Fruit fly (Drosophila melanogaster) whole organism, pupa: ENCODE measurements around the gene CG2975.

Source experiments
- CG10348 ChIP-seq: fragments of 200-800 bp; sonication (Bioruptor generic); IDR thresholded peaks from 2 replicates; pipeline ENCODE4 v1.3.6; 2022; ENCODE audit warnings: missing biosample characterization, missing genetic modification characterization
- CG13204 ChIP-seq: fragments of 200-800 bp; sonication (Bioruptor generic); optimal IDR thresholded peaks from 2 replicates; lab custom pipeline; 2018; ENCODE audit warnings: missing biosample characterization, mild to moderate bottlenecking, missing genetic modification characterization, moderate library complexity
- CG15710 ChIP-seq: fragments of 200-800 bp; sonication (Bioruptor generic); optimal IDR thresholded peaks from 2 replicates; lab custom pipeline; 2018; ENCODE audit warnings: missing biosample characterization, mild to moderate bottlenecking, missing genetic modification characterization, moderate library complexity
- CG17806 ChIP-seq: fragments of 200-800 bp; sonication (Bioruptor generic); optimal IDR thresholded peaks from 2 replicates; lab custom pipeline; 2018; ENCODE audit warnings: missing biosample characterization, mild to moderate bottlenecking, missing genetic modification characterization, moderate library complexity
- CG34367 ChIP-seq: fragments of 200-800 bp; sonication (Bioruptor generic); optimal IDR thresholded peaks from 2 replicates; lab custom pipeline; 2018; ENCODE audit warnings: missing biosample characterization, mild to moderate bottlenecking, missing genetic modification characterization
- CG4496 ChIP-seq: fragments of 200-800 bp; sonication (Bioruptor generic); IDR thresholded peaks from 3 replicates; pipeline ENCODE4 v1.3.6; 2022; ENCODE audit warnings: missing biosample characterization, missing genetic modification characterization
- CG8301 ChIP-seq: fragments of 200-800 bp; sonication (Bioruptor generic); optimal IDR thresholded peaks from 2 replicates; lab custom pipeline; 2018; ENCODE audit warnings: missing biosample characterization, mild to moderate bottlenecking, missing genetic modification characterization
- CG9948 ChIP-seq: fragments of 200-800 bp; sonication (Bioruptor generic); optimal IDR thresholded peaks from 2 replicates; lab custom pipeline; 2018; ENCODE audit warnings: missing biosample characterization, mild to moderate bottlenecking, missing genetic modification characterization, moderate library complexity
- D1 ChIP-seq: fragments of 200-800 bp; sonication (Bioruptor generic); optimal IDR thresholded peaks from 2 replicates; lab custom pipeline; 2018; ENCODE audit warnings: missing biosample characterization, mild to moderate bottlenecking, missing genetic modification characterization, moderate library complexity
- EcR ChIP-seq: fragments of 200-800 bp; sonication (Bioruptor generic); optimal IDR thresholded peaks from 3 replicates; lab custom pipeline; 2019; ENCODE audit warnings: missing biosample characterization, missing genetic modification characterization, mild to moderate bottlenecking, moderate library complexity, missing genetic modification reagents
- Ets98B ChIP-seq: fragments of 200-800 bp; sonication (Bioruptor generic); IDR thresholded peaks from 2 replicates; pipeline ENCODE4 v1.3.6; 2022; ENCODE audit warnings: missing biosample characterization, missing genetic modification characterization
- Pif1B ChIP-seq: fragments of 200-800 bp; sonication (Bioruptor generic); optimal IDR thresholded peaks from 3 replicates; lab custom pipeline; 2016; ENCODE audit warnings: missing biosample characterization, missing genetic modification characterization
- fd96Ca ChIP-seq: fragments of 200-800 bp; sonication (Bioruptor generic); IDR thresholded peaks from 3 replicates; pipeline ENCODE4 v1.3.6; 2022; ENCODE audit warnings: missing biosample characterization, missing genetic modification characterization
- rn ChIP-seq: fragments of 200-800 bp; sonication (Bioruptor generic); IDR thresholded peaks from 2 replicates; pipeline ENCODE4 v1.3.6; 2022; ENCODE audit warnings: missing biosample characterization, missing genetic modification characterization

DNA sequence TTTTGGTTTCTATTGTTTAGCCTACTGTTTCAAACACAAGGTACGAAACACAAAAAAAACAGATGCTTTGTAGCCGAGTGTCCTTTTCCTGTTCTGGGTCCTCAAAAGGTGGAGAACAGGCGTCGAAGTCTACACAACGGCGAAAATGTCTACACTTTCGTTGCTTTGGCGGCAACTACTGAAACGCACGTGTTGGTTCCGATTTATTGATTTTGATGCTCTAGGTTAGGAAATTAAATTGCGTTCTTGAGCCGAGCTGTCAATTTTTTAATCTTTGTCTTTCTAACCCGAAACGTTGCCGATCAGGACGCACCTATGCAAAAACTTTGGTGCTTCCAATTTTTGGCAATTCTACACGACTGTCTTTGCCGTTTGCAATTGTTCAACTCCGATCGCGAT, 33.8 kb downstream of the CG2975 start:
- TF ChIP-seq CG10348 (GFP tag; lab: Robert Waterston, UW): no peak
- TF ChIP-seq EcR: no peak
- TF ChIP-seq CG8301 (tag; lab: Kevin White, UChicago): no peak
- TF ChIP-seq CG9948 (tag; lab: Kevin White, UChicago): no peak
- no peak for TF ChIP-seq CG13204 (GFP tag; lab: Kevin White, UChicago)
- no peak for TF ChIP-seq CG4496
- TF ChIP-seq CG34367 (tag; lab: Kevin White, UChicago): no peak
- no peak for TF ChIP-seq rn (GFP tag; lab: Robert Waterston, UW)
- TF ChIP-seq CG17806 (tag; lab: Kevin White, UChicago): no peak
- no peak for TF ChIP-seq D1 (tag; lab: Kevin White, UChicago)
- no peak for TF ChIP-seq Pif1B
- no peak for TF ChIP-seq CG15710 (tag; lab: Kevin White, UChicago)
- no peak for TF ChIP-seq fd96Ca (GFP tag; lab: Robert Waterston, UW)
- TF ChIP-seq Ets98B: no peak
